Worm (Caenorhabditis elegans): ENCODE results near the gene R07E5.17.
A peak's percentile ranks its signal among the peaks of the same experiment; 100 is the strongest.

Gene R07E5.17

DNA sequence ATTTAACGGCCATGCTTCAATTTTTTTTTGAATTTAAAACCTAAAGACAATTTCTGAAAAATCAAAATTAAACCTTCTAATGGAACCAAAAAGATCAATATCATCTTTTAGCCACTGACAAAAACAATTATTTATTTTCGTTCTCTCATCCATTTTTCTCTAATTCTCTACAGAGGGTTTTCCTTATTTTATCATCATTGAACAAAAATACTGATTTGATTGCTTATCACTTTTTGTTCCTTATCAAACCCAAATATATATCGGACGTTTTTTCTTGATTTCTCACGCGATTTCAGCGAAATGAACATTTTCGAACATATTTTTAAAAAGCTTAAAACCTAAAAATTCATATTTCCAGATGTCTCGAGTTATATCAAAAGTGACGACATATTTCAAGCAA, 8.9 kb upstream of the R07E5.17 start, which contains the start of gene mpc-1:
Gene mpc-1 (plus strand): TSS at position 359 of the 400 bp plus-strand sequence.
- TF ChIP-seq elt-2 (tag; optimal IDR thresholded peaks at IDR 0.05) (peak; percentile 90), pat-9 (tag; optimal IDR thresholded peaks at IDR 0.05) (no peak), ama-1 (optimal IDR thresholded peaks at IDR 0.05) (no peak), C08G9.2 (tag; optimal IDR thresholded peaks at IDR 0.05) (no peak)

DNA sequence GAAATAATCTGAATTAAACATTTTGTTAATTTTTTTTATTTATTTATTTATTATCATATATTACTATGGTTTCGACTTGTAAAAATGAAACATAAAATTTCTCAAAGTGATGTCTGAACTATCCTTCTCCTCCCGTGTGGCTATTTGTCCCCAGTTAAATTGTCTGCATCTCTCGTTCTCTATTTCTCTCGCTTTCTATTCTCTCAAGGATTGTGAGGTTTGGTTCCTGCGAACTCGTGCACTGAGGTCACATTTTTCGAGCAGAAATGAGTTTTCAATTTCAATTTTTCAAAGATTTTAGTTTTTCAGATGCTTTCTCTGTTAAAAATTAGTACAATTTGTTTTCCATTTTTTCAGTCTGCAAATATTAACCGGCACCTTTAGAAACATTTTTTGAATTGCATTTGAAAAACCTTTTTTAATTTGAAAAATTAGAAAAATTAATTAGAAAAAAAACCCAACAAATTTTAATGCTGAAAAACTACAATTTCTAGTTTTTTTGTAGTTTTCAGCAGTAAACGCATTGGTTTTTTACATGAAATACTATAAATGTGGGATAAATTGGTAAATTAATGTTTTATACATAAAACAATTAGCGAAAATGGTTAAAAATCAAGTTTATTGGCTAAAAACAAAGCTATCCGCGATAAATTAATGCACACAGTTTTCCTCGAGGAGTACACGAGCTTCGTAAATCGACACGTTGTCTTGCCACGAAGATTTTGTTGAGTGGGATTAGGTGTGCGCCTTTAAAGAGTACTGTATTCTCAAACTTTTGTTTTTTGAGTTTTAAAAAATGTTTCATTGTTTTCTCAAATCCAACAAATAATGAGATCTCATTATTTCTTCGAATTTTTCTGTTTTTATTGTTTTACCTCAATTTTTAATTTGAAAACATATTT, 8.1 kb upstream of the R07E5.17 start:
- TF ChIP-seq K02D7.2 (tag; optimal IDR thresholded peaks at IDR 0.05) (no peak), unc-3 (GFP tag; conservative IDR thresholded peaks at IDR 0.05) (no peak), unc-3 (tag; optimal IDR thresholded peaks at IDR 0.05) (no peak), unc-86 (tag; optimal IDR thresholded peaks at IDR 0.05) (no peak)

DNA sequence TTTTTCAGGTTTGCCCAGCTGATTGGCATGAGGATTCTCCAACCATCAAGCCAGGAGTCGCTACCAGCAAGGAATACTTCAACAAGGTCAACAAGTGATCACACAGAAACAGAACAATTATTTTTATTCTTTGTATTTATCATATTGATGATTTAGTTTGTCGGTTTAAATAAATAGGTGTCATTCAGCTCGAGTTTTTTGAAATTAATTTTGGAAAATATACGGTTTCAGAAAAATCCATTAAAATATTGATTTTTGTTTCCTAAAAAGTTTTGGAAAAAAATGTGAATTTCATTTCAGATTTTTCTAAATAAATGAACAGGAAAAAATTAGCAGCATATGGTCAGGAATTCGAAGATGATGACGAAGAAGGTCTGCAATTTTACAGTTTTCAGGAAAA, 4.0 kb upstream of the R07E5.17 start, which contains the start of gene gpch-1:
Gene gpch-1 (plus strand): TSS at position 301 of the 400 bp plus-strand sequence.
- TF ChIP-seq ahr-1 (tag; optimal IDR thresholded peaks at IDR 0.05) (no peak), ref-2 (tag; optimal IDR thresholded peaks at IDR 0.05) (no peak), nhr-232 (tag; optimal IDR thresholded peaks at IDR 0.05) (no peak), pat-9 (tag; optimal IDR thresholded peaks at IDR 0.05) (no peak), sdc-2 (tag; optimal IDR thresholded peaks at IDR 0.05) (no peak), npax-4 (tag; optimal IDR thresholded peaks at IDR 0.05) (no peak), C08G9.2 (tag; optimal IDR thresholded peaks at IDR 0.05) (no peak), elt-2 (tag; optimal IDR thresholded peaks at IDR 0.05) (no peak), che-1 (tag; optimal IDR thresholded peaks at IDR 0.05) (no peak), ceh-19 (GFP tag; optimal IDR thresholded peaks at IDR 0.05) (no peak), Y22D7AL.16 (tag; optimal IDR thresholded peaks at IDR 0.05) (no peak), hlh-8 (tag; optimal IDR thresholded peaks at IDR 0.05) (no peak), zip-5 (tag; optimal IDR thresholded peaks at IDR 0.05) (no peak), pax-1 (tag; optimal IDR thresholded peaks at IDR 0.05) (no peak), ceh-48 (tag; optimal IDR thresholded peaks at IDR 0.05) (no peak), nfya-1 (tag; optimal IDR thresholded peaks at IDR 0.05) (no peak)

DNA sequence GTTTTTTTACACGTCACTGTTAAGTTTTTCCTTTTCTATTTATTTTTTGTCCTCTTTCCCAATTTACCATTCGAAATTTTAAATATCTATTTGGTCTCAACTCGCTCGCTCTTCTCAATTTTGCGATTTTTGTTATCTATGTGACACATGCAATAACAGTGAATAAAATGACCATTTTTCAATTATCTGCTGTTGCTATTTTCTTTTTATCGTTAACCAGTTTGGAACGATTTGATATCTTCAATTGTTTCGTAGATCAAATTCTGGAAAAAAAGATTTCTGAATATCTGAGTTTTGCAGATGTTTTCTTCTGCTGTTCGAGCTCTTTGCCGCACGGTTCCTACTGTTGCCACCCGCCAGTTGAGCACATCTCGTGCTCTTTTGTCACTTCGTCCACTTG, 2.9 kb upstream of the R07E5.17 start, which contains the start of gene prdx-3:
Gene prdx-3 (plus strand): TSS at position 301 of the 400 bp plus-strand sequence.
- TF ChIP-seq ceh-48 (tag; optimal IDR thresholded peaks at IDR 0.05) = no peak
- TF ChIP-seq nhr-232 (tag; optimal IDR thresholded peaks at IDR 0.05) = no peak
- TF ChIP-seq ceh-34 (tag; optimal IDR thresholded peaks at IDR 0.05) = no peak
- TF ChIP-seq eyg-1 (tag; optimal IDR thresholded peaks at IDR 0.05) = no peak
- no peak for TF ChIP-seq ceh-19 (GFP tag; optimal IDR thresholded peaks at IDR 0.05)
- no peak for TF ChIP-seq ttx-3 (tag; optimal IDR thresholded peaks at IDR 0.05)
- TF ChIP-seq Y22D7AL.16 (tag; optimal IDR thresholded peaks at IDR 0.05) = no peak
- TF ChIP-seq lim-6 (tag; optimal IDR thresholded peaks at IDR 0.05) = no peak
- no peak for TF ChIP-seq T23F11.4 (GFP tag; optimal IDR thresholded peaks at IDR 0.05)
- no peak for TF ChIP-seq nhr-11 (tag; optimal IDR thresholded peaks at IDR 0.05)
- TF ChIP-seq ceh-9 (tag; optimal IDR thresholded peaks at IDR 0.05) = no peak

DNA sequence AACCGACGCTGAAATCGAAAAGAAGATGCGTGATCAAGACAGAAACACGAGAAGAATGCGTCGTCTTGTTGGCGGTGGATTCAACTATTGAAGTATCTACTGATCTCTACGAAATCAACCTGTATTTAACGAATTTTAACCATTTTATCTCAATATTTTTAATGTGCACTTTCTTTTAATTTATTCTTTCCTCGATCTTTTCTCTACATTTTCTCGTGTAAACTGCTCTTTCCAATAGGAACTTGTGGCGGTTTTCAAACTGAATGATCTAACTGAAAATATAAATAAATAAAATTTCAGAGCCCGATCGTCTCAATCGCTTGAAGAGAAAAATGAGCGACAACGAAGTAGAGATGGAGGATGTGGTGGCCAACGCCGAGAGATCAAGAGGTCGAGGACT, 1.8 kb upstream of the R07E5.17 start, which contains the start of gene rnp-4:
Gene rnp-4 (plus strand): TSS at position 301 of the 400 bp plus-strand sequence.
- TF ChIP-seq hlh-30 (tag; optimal IDR thresholded peaks at IDR 0.05; ENCODE audit: insufficient read depth) = no peak
- TF ChIP-seq ztf-16 (tag; optimal IDR thresholded peaks at IDR 0.05) = no peak
- TF ChIP-seq mec-3 (tag; optimal IDR thresholded peaks at IDR 0.05; ENCODE audit: borderline replicate concordance) = no peak
- TF ChIP-seq sdc-2 (tag; optimal IDR thresholded peaks at IDR 0.05) = no peak
- TF ChIP-seq sox-4 (tag; optimal IDR thresholded peaks at IDR 0.05) = no peak
- no peak for TF ChIP-seq hlh-8 (tag; optimal IDR thresholded peaks at IDR 0.05)
- TF ChIP-seq K09A11.1 (tag; optimal IDR thresholded peaks at IDR 0.05; ENCODE audit: insufficient read depth) = no peak
- no peak for TF ChIP-seq ceh-24 (tag; optimal IDR thresholded peaks at IDR 0.05)
- no peak for TF ChIP-seq unc-55 (GFP tag; optimal IDR thresholded peaks at IDR 0.05)
- TF ChIP-seq ama-1 (optimal IDR thresholded peaks at IDR 0.05) = no peak
- no peak for TF ChIP-seq pha-2 (tag; optimal IDR thresholded peaks at IDR 0.05)
- TF ChIP-seq elt-4 (tag; optimal IDR thresholded peaks at IDR 0.05) = no peak
- no peak for TF ChIP-seq unc-86 (tag; optimal IDR thresholded peaks at IDR 0.05)
- no peak for TF ChIP-seq pax-1 (tag; optimal IDR thresholded peaks at IDR 0.05)
- TF ChIP-seq pros-1 (tag; optimal IDR thresholded peaks at IDR 0.05) = no peak
- no peak for TF ChIP-seq ceh-48 (tag; optimal IDR thresholded peaks at IDR 0.05)
- TF ChIP-seq hlh-13 (GFP tag; optimal IDR thresholded peaks at IDR 0.05) = no peak
- TF ChIP-seq ceh-45 (GFP tag; IDR thresholded peaks at IDR 0.05) = no peak
- TF ChIP-seq ceh-2 (tag; optimal IDR thresholded peaks at IDR 0.05) = no peak

Measured in whole organism, late embryonic.